Fruit fly (Drosophila melanogaster) whole organism, wandering third instar larva: ENCODE data around the gene Nrg.

Experiments
- CrebA ChIP-seq: fragments of 200-800 bp; sonication (Bioruptor generic); optimal IDR thresholded peaks from 2 replicates; lab custom pipeline; 2016; ENCODE audit warnings: missing biosample characterization, mild to moderate bottlenecking, missing genetic modification characterization, borderline replicate concordance
- Dif ChIP-seq: fragments of 200-275, 200-300 bp; sonication (Bioruptor generic); optimal IDR thresholded peaks from 2 replicates; lab custom pipeline; 2018; ENCODE audit warnings: missing biosample characterization, missing genetic modification characterization; ENCODE audit not compliant: partially characterized antibody
- Hr78 ChIP-seq: fragments of >200 bp; optimal IDR thresholded peaks from 2 replicates; lab custom pipeline; 2017; ENCODE audit warnings: missing biosample characterization, missing genetic modification characterization
- Myc ChIP-seq: fragments of >200 bp; optimal IDR thresholded peaks from 2 replicates; lab custom pipeline; 2017
- br ChIP-seq: fragments of 200-800 bp; sonication (Bioruptor generic); optimal IDR thresholded peaks from 2 replicates; lab custom pipeline; 2016; ENCODE audit warnings: missing biosample characterization, missing genetic modification characterization
- dl ChIP-seq, 2 experiments: fragments of 175-275, 200-275 bp in 1 of 2; fragments of 200-275 bp in 1 of 2; sonication (Bioruptor generic); optimal IDR thresholded peaks; lab custom pipeline; 2018; ENCODE audit warnings: mild to moderate bottlenecking in 2 of 2, missing biosample characterization in 2 of 2, missing genetic modification characterization in 2 of 2, moderate library complexity in 2 of 2; ENCODE audit not compliant: partially characterized antibody in 2 of 2, insufficient read depth in 1 of 2
- dmrt93B ChIP-seq: fragments of 200-800 bp; sonication (Bioruptor generic); optimal IDR thresholded peaks from 2 replicates; lab custom pipeline; 2018; ENCODE audit warnings: missing biosample characterization, mild to moderate bottlenecking, missing genetic modification characterization
- lola ChIP-seq: fragments of >200 bp; optimal IDR thresholded peaks from 2 replicates; lab custom pipeline; 2017; ENCODE audit warnings: missing biosample characterization, missing genetic modification characterization
- pan ChIP-seq: fragments of >200 bp; optimal IDR thresholded peaks from 2 replicates; lab custom pipeline; 2017
- psq ChIP-seq: fragments of 200-800 bp; sonication (Bioruptor generic); optimal IDR thresholded peaks from 3 replicates; lab custom pipeline; 2017; ENCODE audit warnings: missing biosample characterization, mild to moderate bottlenecking, missing genetic modification characterization, moderate library complexity
- tai ChIP-seq: sonication (Bioruptor generic); optimal IDR thresholded peaks from 2 replicates; lab custom pipeline; 2016; ENCODE audit warnings: missing biosample characterization, missing genetic modification characterization

DNA sequence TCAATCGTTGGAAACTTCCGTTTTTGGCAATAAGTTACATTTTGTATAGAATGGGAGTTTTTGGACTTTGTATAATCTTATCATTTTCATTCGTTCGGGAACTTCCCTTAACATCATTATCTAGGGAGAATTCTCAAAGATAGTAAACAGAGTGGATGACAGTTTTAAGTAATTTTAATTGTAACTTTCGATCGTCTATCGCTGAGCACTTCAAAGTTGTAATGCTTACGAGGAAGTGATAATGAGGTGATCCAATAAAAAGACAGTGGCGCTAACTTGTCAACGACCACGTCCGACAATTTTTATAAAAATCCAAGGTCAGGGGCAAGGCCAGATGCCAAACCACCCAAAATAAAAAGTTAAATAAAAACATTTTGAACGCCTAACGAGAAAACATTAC lies 20.8 kb upstream of the Nrg start:
- no peak for TF ChIP-seq Hr78 (GFP tag; lab: Kevin White, UChicago)
- TF ChIP-seq lola, result no peak
- TF ChIP-seq psq (GFP tag; lab: Kevin White, UChicago), result no peak
- no peak for TF ChIP-seq Dif
- no peak for TF ChIP-seq pan (lab: Kevin White, UChicago)
- TF ChIP-seq br (GFP tag; lab: Kevin White, UChicago), result no peak
- no peak for TF ChIP-seq CrebA
- TF ChIP-seq dmrt93B (GFP tag; lab: Kevin White, UChicago), result no peak
- TF ChIP-seq tai (GFP tag; lab: Kevin White, UChicago), result no peak
- TF ChIP-seq Myc (lab: Kevin White, UChicago), result no peak
- TF ChIP-seq dl (GFP tag; optimal IDR thresholded peaks at IDR 0.05; lab: Kevin White, UChicago; ENCODE audit: insufficient read depth in 1 of 2, partially characterized antibody in 2 of 2), result no peak
